Fruit fly (Drosophila melanogaster): ENCODE measurements around the gene CG4362.

CG4362 gene

dm6 chr3R:20259440-20260170, 47.7 kb downstream of the CG4362 start (continued):
- TF ChIP-seq Ssrp (tag; optimal IDR thresholded peaks at IDR 0.05) (no peak), CG14965 (GFP tag; optimal IDR thresholded peaks at IDR 0.05; ENCODE audit: borderline replicate concordance) (no peak), Hey (tag; optimal IDR thresholded peaks at IDR 0.05) (no peak), sim (GFP tag; IDR thresholded peaks at IDR 0.05) (0 out of 2 replicates have a peak, but pooled peaks have one; percentile 55), Poxn (GFP tag; IDR thresholded peaks at IDR 0.05) (no peak), CrebB (tag; optimal IDR thresholded peaks at IDR 0.05) (no peak), CG16779 (GFP tag; IDR thresholded peaks at IDR 0.05) (no peak), CG12071 (GFP tag; optimal IDR thresholded peaks at IDR 0.05) (peak; percentile 18), gsb-n (tag; optimal IDR thresholded peaks at IDR 0.05) (peak; percentile 45), onecut (GFP tag; IDR thresholded peaks at IDR 0.05) (no peak; the same call in none of the 2 replicates), oc (tag; optimal IDR thresholded peaks at IDR 0.05) (no peak), CG3847 (GFP tag; IDR thresholded peaks at IDR 0.05) (no peak), inv (GFP tag; IDR thresholded peaks at IDR 0.05; ENCODE audit: partially characterized antibody) (no peak), Rfx (GFP tag; IDR thresholded peaks at IDR 0.05) (peak; percentile 43; the same call in 1 of the 2 replicates), btn (GFP tag; optimal IDR thresholded peaks at IDR 0.05) (no peak), CG11695 (GFP tag; IDR thresholded peaks at IDR 0.05) (peak; percentile 52; the same call in 1 of the 3 replicates), CG12299 (tag; optimal IDR thresholded peaks at IDR 0.05) (no peak), CG15269 (tag; optimal IDR thresholded peaks at IDR 0.05) (peak; percentile 50), CG12155 (GFP tag; optimal IDR thresholded peaks at IDR 0.05) (no peak), CG33213 (GFP tag; optimal IDR thresholded peaks at IDR 0.05) (peak; percentile 15), lola (GFP tag; optimal IDR thresholded peaks at IDR 0.05) (peak in 1 of 3 experiments; percentile 32), Dref (GFP tag; IDR thresholded peaks at IDR 0.05) (no peak), CG13123 (GFP tag; optimal IDR thresholded peaks at IDR 0.05) (no peak), CG7786 (GFP tag; optimal IDR thresholded peaks at IDR 0.05) (no peak), ems (GFP tag; optimal IDR thresholded peaks at IDR 0.05) (no peak), croc (GFP tag; conservative IDR thresholded peaks at IDR 0.05) (no peak), E2f1 (GFP tag; IDR thresholded peaks at IDR 0.05) (no peak; the same call in 1 of the 2 replicates), CG14667 (GFP tag; IDR thresholded peaks at IDR 0.05) (no peak), Xbp1 (GFP tag; optimal IDR thresholded peaks at IDR 0.05) (no peak), Fer1 (GFP tag; optimal IDR thresholded peaks at IDR 0.05) (peak; percentile 17), HLHmδ (GFP tag; optimal IDR thresholded peaks at IDR 0.05) (no peak), bsh (GFP tag; optimal IDR thresholded peaks at IDR 0.05) (peak in 1 of 2 experiments; percentile 73), H2.0 (GFP tag; IDR thresholded peaks at IDR 0.05) (peak; percentile 37; the same call in 1 of the 2 replicates), D (optimal IDR thresholded peaks at IDR 0.05) (no peak), D (GFP tag; optimal IDR thresholded peaks at IDR 0.05) (peak; percentile 8), CG7357 (GFP tag; IDR thresholded peaks at IDR 0.05) (no peak), CG10431 (GFP tag; optimal IDR thresholded peaks at IDR 0.05) (no peak), CG4730 (GFP tag; IDR thresholded peaks at IDR 0.05) (no peak), CG7839 (tag; optimal IDR thresholded peaks at IDR 0.05) (peak; percentile 58), Pdp1 (GFP tag; optimal IDR thresholded peaks at IDR 0.05) (no peak), kah (GFP tag; optimal IDR thresholded peaks at IDR 0.05) (no peak), Usf (GFP tag; optimal IDR thresholded peaks at IDR 0.05) (no peak), CG12391 (tag; optimal IDR thresholded peaks at IDR 0.05) (peak; percentile 36), disco-r (GFP tag; optimal IDR thresholded peaks at IDR 0.05) (no peak), CG31441 (GFP tag; IDR thresholded peaks at IDR 0.05) (0 out of 2 replicates have a peak, but pooled peaks have one; percentile 39), CG1233 (GFP tag; optimal IDR thresholded peaks at IDR 0.05) (no peak), bab2 (GFP tag; optimal IDR thresholded peaks at IDR 0.05) (peak; percentile 20), repo (GFP tag; optimal IDR thresholded peaks at IDR 0.05) (no peak), h (optimal IDR thresholded peaks at IDR 0.05) (no peak), CG13287 (GFP tag; IDR thresholded peaks at IDR 0.05; ENCODE audit: partially characterized antibody) (no peak)
